Worm (Caenorhabditis elegans) whole organism, L2 larva: ENCODE data around the gene F55C10.5.

Experiments used
- C34F6.9 ChIP-seq: fragments of 150-350 bp; optimal IDR thresholded peaks from 2 replicates; lab custom pipeline; 2014; ENCODE audit warnings: missing biosample characterization, missing genetic modification characterization
- F13H6.1 ChIP-seq: sonication (generic microtip); optimal IDR thresholded peaks from 2 replicates; lab custom pipeline; 2016; ENCODE audit warnings: missing genetic modification characterization, missing compliant biosample characterization
- R02D3.7 ChIP-seq: fragments of 150-350 bp; optimal IDR thresholded peaks from 2 replicates; lab custom pipeline; 2014; ENCODE audit warnings: missing biosample characterization, missing genetic modification characterization
- ZK546.5 ChIP-seq: sonication (generic microtip); optimal IDR thresholded peaks from 2 replicates; lab custom pipeline; 2017; ENCODE audit warnings: missing biosample characterization, missing genetic modification characterization
- alr-1 ChIP-seq: fragments of 150-350 bp; optimal IDR thresholded peaks from 2 replicates; lab custom pipeline; 2014; ENCODE audit warnings: missing biosample characterization, missing genetic modification characterization
- ama-1 ChIP-seq: fragments of 150-350 bp; optimal IDR thresholded peaks from 2 replicates; lab custom pipeline; 2018; ENCODE audit warnings: inconsistent platforms
- ceh-16 ChIP-seq: fragments of 150-350 bp; optimal IDR thresholded peaks from 2 replicates; lab custom pipeline; 2014; ENCODE audit warnings: missing biosample characterization, missing genetic modification characterization
- crh-2 ChIP-seq: sonication (generic microtip); optimal IDR thresholded peaks from 2 replicates; lab custom pipeline; 2017; ENCODE audit warnings: missing biosample characterization, missing genetic modification characterization
- elt-1 ChIP-seq: fragments of 150-350 bp; optimal IDR thresholded peaks from 2 replicates; lab custom pipeline; 2014; ENCODE audit warnings: missing biosample characterization, missing genetic modification characterization
- elt-3 ChIP-seq: sonication (generic microtip); optimal IDR thresholded peaks from 2 replicates; lab custom pipeline; 2017; ENCODE audit warnings: missing biosample characterization, missing genetic modification characterization
- fos-1 ChIP-seq: fragments of 150-350 bp; optimal IDR thresholded peaks from 2 replicates; lab custom pipeline; 2014; ENCODE audit warnings: missing biosample characterization, missing genetic modification characterization
- gmeb-1 ChIP-seq: fragments of 150-350 bp; optimal IDR thresholded peaks from 2 replicates; lab custom pipeline; 2014; ENCODE audit warnings: missing biosample characterization, missing genetic modification characterization
- lin-13 ChIP-seq: fragments of 150-350 bp; optimal IDR thresholded peaks from 2 replicates; lab custom pipeline; 2014; ENCODE audit warnings: missing biosample characterization, missing genetic modification reagents, missing genetic modification characterization
- lin-39 ChIP-seq: fragments of 150-350 bp; optimal IDR thresholded peaks from 2 replicates; lab custom pipeline; 2014; ENCODE audit warnings: missing biosample characterization, missing genetic modification reagents, missing genetic modification characterization
- lsy-2 ChIP-seq, 2 experiments: fragments of 150-350 bp in 1 of 2; sonication (generic microtip) in 1 of 2; optimal IDR thresholded peaks; 2 replicates each; lab custom pipeline; 2014 to 2017; ENCODE audit warnings: missing biosample characterization in 2 of 2, missing genetic modification characterization in 2 of 2
- mab-5 ChIP-seq: fragments of 150-350 bp; optimal IDR thresholded peaks from 2 replicates; lab custom pipeline; 2014; ENCODE audit warnings: missing biosample characterization, missing genetic modification characterization
- mbf-1 ChIP-seq: sonication (generic microtip); optimal IDR thresholded peaks from 2 replicates; lab custom pipeline; 2017; ENCODE audit warnings: missing biosample characterization, missing genetic modification characterization
- mdl-1 ChIP-seq, 2 experiments: fragments of 150-350 bp in 1 of 2; sonication (generic microtip) in 1 of 2; optimal IDR thresholded peaks; 2 replicates each; lab custom pipeline; 2017; ENCODE audit warnings: missing biosample characterization in 2 of 2, missing genetic modification characterization in 2 of 2
- nhr-10 ChIP-seq: sonication (generic microtip); optimal IDR thresholded peaks from 2 replicates; lab custom pipeline; 2017; ENCODE audit warnings: missing biosample characterization, missing genetic modification characterization
- nhr-11 ChIP-seq: fragments of 150-350 bp; optimal IDR thresholded peaks from 2 replicates; lab custom pipeline; 2014; ENCODE audit warnings: missing biosample characterization, missing genetic modification characterization
- nhr-12 ChIP-seq: fragments of 150-350 bp; optimal IDR thresholded peaks from 2 replicates; lab custom pipeline; 2014; ENCODE audit warnings: missing biosample characterization, missing genetic modification characterization
- nhr-23 ChIP-seq: fragments of 150-350 bp; optimal IDR thresholded peaks from 2 replicates; lab custom pipeline; 2014; ENCODE audit warnings: missing biosample characterization, missing genetic modification reagents, missing genetic modification characterization
- nhr-237 ChIP-seq: fragments of 150-350 bp; optimal IDR thresholded peaks from 2 replicates; lab custom pipeline; 2014; ENCODE audit warnings: missing biosample characterization, missing genetic modification characterization
- nhr-6 ChIP-seq: fragments of 150-350 bp; optimal IDR thresholded peaks from 2 replicates; lab custom pipeline; 2014; ENCODE audit warnings: missing biosample characterization, missing genetic modification characterization
- nhr-77 ChIP-seq: fragments of 150-350 bp; optimal IDR thresholded peaks from 2 replicates; lab custom pipeline; 2014; ENCODE audit warnings: missing biosample characterization, missing genetic modification characterization
- peb-1 ChIP-seq: fragments of 150-350 bp; optimal IDR thresholded peaks from 2 replicates; lab custom pipeline; 2014; ENCODE audit warnings: missing biosample characterization, missing genetic modification characterization
- skn-1 ChIP-seq: sonication (generic microtip); optimal IDR thresholded peaks from 2 replicates; lab custom pipeline; 2017; ENCODE audit warnings: missing biosample characterization, missing genetic modification characterization
- sma-3 ChIP-seq: sonication (generic microtip); optimal IDR thresholded peaks from 2 replicates; lab custom pipeline; 2016; ENCODE audit warnings: missing genetic modification reagents, missing genetic modification characterization, missing compliant biosample characterization
- sma-9 ChIP-seq, 2 experiments: fragments of 150-350 bp in 1 of 2; sonication (generic microtip) in 1 of 2; optimal IDR thresholded peaks; 2 replicates each; lab custom pipeline; 2014 to 2016; ENCODE audit warnings: missing genetic modification characterization in 2 of 2, mild to moderate bottlenecking in 1 of 2, missing biosample characterization in 1 of 2, missing compliant biosample characterization in 1 of 2, missing genetic modification reagents in 1 of 2, moderate library complexity in 1 of 2
- unc-39 ChIP-seq: fragments of 150-350 bp; optimal IDR thresholded peaks from 2 replicates; lab custom pipeline; 2014; ENCODE audit warnings: missing biosample characterization, missing genetic modification characterization
- unc-55 ChIP-seq: fragments of 150-350 bp; sonication (generic microtip); optimal IDR thresholded peaks from 3 replicates; lab custom pipeline; 2014; ENCODE audit warnings: missing biosample characterization, missing genetic modification reagents, missing genetic modification characterization
- unc-62 ChIP-seq: fragments of 150-350 bp; optimal IDR thresholded peaks from 2 replicates; lab custom pipeline; 2014; ENCODE audit warnings: missing biosample characterization, missing genetic modification reagents, missing genetic modification characterization
- zag-1 ChIP-seq: fragments of 150-350 bp; optimal IDR thresholded peaks from 2 replicates; lab custom pipeline; 2014; ENCODE audit warnings: missing biosample characterization, missing genetic modification characterization
- ztf-1 ChIP-seq: fragments of 200-800 bp; sonication (Bioruptor generic); conservative IDR thresholded peaks from 2 replicates; pipeline ENCODE4 v1.3.6; 2022; ENCODE audit warnings: missing genetic modification characterization, missing compliant biosample characterization
- ztf-11 ChIP-seq: sonication (generic microtip); optimal IDR thresholded peaks from 2 replicates; lab custom pipeline; 2017; ENCODE audit warnings: missing biosample characterization, missing genetic modification characterization
- ztf-4 ChIP-seq: fragments of 150-350 bp; optimal IDR thresholded peaks from 2 replicates; lab custom pipeline; 2014; ENCODE audit warnings: missing biosample characterization, missing genetic modification characterization

F55C10.5 gene

ce11 chrV:11344816-11345336 is 38.0 kb upstream of the F55C10.5 start:
- TF ChIP-seq nhr-77 (tag; lab: Kevin White, UChicago) (no peak), gmeb-1 (tag; lab: Kevin White, UChicago) (no peak), crh-2 (tag; lab: Kevin White, UChicago) (no peak), nhr-237 (no peak)
- TF ChIP-seq, all 48 proteins: peak for 0

ce11 chrV:11346912-11347311 is 36.0 kb upstream of the F55C10.5 start, which contains the start of gene grl-7:
TSS of gene grl-7 (minus strand) at chrV:11347012.
- TF ChIP-seq lin-13 (no peak), nhr-11 (tag; lab: Kevin White, UChicago) (no peak), mab-5 (no peak), sma-9 (GFP tag; optimal IDR thresholded peaks at IDR 0.05; lab: Kevin White, UChicago) (no peak), sma-9 (tag; optimal IDR thresholded peaks at IDR 0.05; lab: Kevin White, UChicago) (no peak), fos-1 (tag; lab: Kevin White, UChicago) (no peak), peb-1 (tag; lab: Kevin White, UChicago) (no peak), nhr-12 (no peak)
- TF ChIP-seq, all 48 proteins: peak for 0

- no peak for TF ChIP-seq ama-1 (lab: Kevin White, UChicago)
- no peak for TF ChIP-seq unc-39 (tag; lab: Kevin White, UChicago)
- no peak for TF ChIP-seq R02D3.7 (tag; lab: Kevin White, UChicago)
- TF ChIP-seq nhr-10 (tag; lab: Kevin White, UChicago): no peak
- no peak for TF ChIP-seq unc-62 (GFP tag; lab: Kevin White, UChicago)
- no peak for TF ChIP-seq ztf-4 (tag; lab: Kevin White, UChicago)
- TF ChIP-seq sma-3: no peak
- TF ChIP-seq C34F6.9: no peak
- no peak for TF ChIP-seq ZK546.5 (tag; lab: Kevin White, UChicago)
- TF ChIP-seq nhr-23 (tag; lab: Kevin White, UChicago): no peak
- TF ChIP-seq nhr-6 (tag; lab: Kevin White, UChicago): no peak
- no peak for TF ChIP-seq ztf-1 (GFP tag; lab: Robert Waterston, UW)
- no peak for TF ChIP-seq mab-5
- TF ChIP-seq lsy-2 (tag; optimal IDR thresholded peaks at IDR 0.05; lab: Kevin White, UChicago): no peak
- TF ChIP-seq sma-9 (GFP tag; optimal IDR thresholded peaks at IDR 0.05; lab: Kevin White, UChicago): no peak
- TF ChIP-seq sma-9 (tag; optimal IDR thresholded peaks at IDR 0.05; lab: Kevin White, UChicago): no peak
- TF ChIP-seq F13H6.1: no peak
Measured at ce11 chrV:11351263-11351662, 31.6 kb upstream of the F55C10.5 start.

- TF ChIP-seq mbf-1 (tag; lab: Kevin White, UChicago): no peak
Measured at ce11 chrV:11352893-11353292, 30.0 kb upstream of the F55C10.5 start, which contains the start of gene npr-25. TSS of gene npr-25 (minus strand) at chrV:11352993.

ce11 chrV:11354264-11354663 is 28.6 kb upstream of the F55C10.5 start:
- TF ChIP-seq lsy-2 (tag; optimal IDR thresholded peaks at IDR 0.05; lab: Kevin White, UChicago): no peak
- TF ChIP-seq ztf-11 (tag; lab: Kevin White, UChicago): no peak
- TF ChIP-seq elt-3 (tag; lab: Kevin White, UChicago): no peak
- TF ChIP-seq nhr-12: no peak
- TF ChIP-seq skn-1 (tag; lab: Kevin White, UChicago): no peak
- no peak for TF ChIP-seq gmeb-1 (tag; lab: Kevin White, UChicago)
- TF ChIP-seq nhr-23 (tag; lab: Kevin White, UChicago): no peak
- no peak for TF ChIP-seq nhr-10 (tag; lab: Kevin White, UChicago)
- no peak for TF ChIP-seq nhr-237
- TF ChIP-seq R02D3.7 (tag; lab: Kevin White, UChicago): no peak
- no peak for TF ChIP-seq nhr-11 (tag; lab: Kevin White, UChicago)
- no peak for TF ChIP-seq mdl-1 (tag; optimal IDR thresholded peaks at IDR 0.05; lab: Kevin White, UChicago)
- TF ChIP-seq ceh-16: no peak
- TF ChIP-seq elt-1 (tag; lab: Kevin White, UChicago): no peak
- no peak for TF ChIP-seq alr-1 (tag; lab: Kevin White, UChicago)
- TF ChIP-seq sma-3: no peak
- TF ChIP-seq unc-55 (GFP tag; lab: Kevin White, UChicago): no peak
- no peak for TF ChIP-seq zag-1 (tag; lab: Kevin White, UChicago)
- TF ChIP-seq lin-39 (tag; lab: Kevin White, UChicago): no peak
- TF ChIP-seq unc-62 (GFP tag; lab: Kevin White, UChicago): no peak
